Fruit fly (Drosophila melanogaster): Measurements from ENCODE around the gene CG2444.

CG2444 gene

DNA sequence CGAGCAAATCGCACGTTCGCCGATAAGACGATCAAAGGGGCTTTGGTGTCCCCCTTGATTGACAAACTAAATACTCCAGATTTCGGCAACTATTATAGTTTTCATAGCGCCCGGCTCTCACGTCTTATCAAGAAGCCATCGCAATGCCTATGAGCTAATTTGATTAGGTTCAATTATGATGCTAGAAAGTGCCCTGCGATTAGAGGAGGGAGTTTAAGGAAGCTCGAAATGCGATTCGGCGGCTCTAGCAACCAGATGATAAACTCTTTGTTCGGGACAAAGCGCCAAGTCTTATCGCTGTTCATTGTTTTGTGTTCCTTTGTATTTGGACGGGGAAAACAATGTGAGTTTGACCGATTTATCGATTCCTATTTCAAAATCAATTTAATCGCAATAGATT, 12.8 kb upstream of the CG2444 start:
- TF ChIP-seq dmrt93B (GFP tag; optimal IDR thresholded peaks at IDR 0.05) (no peak), Rel (GFP tag; optimal IDR thresholded peaks at IDR 0.05) (no peak), Rel (tag; optimal IDR thresholded peaks at IDR 0.05) (peak; percentile 20), pan (optimal IDR thresholded peaks at IDR 0.05) (no peak), fru (GFP tag; optimal IDR thresholded peaks at IDR 0.05) (no peak), Hr78 (GFP tag; optimal IDR thresholded peaks at IDR 0.05) (no peak)

DNA sequence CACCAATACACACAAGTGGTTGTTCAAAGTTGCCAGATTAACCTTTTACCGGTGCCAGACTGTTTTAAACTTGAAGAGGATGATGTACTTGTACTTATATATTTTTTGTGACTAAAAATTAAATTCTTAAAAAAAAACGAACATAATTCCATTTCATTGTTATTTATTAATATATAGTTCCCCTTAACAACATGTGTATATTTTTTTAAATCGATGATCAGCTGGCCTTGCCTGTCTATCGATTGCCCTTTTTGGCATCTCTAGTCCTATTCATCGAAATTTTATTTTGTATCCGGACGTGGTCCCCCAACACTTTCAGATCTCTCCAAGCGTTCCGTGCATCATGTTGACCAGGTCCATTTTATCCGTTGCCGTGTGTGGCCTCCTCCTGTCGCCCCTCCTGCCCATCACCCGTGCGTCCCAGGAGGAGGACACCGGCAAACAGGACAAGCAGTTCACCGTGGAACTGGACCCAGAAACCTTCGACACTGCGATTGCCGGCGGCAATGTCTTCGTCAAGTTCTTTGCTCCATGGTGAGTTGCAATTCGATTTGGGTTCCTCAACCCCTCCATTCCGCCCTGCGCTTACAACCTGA, 11.7 kb upstream of the CG2444 start, which contains the start of gene prtp:
Gene prtp, plus strand, starts transcription at position 26 of the 596 bp plus-strand sequence.
- TF ChIP-seq psq (GFP tag; optimal IDR thresholded peaks at IDR 0.05), result no peak
- TF ChIP-seq fru (GFP tag; optimal IDR thresholded peaks at IDR 0.05), result peak; percentile 31
- peak; percentile 16 for TF ChIP-seq sage (GFP tag; optimal IDR thresholded peaks at IDR 0.05)
- TF ChIP-seq Hnf4 (GFP tag; optimal IDR thresholded peaks at IDR 0.05), result peak; percentile 44
- TF ChIP-seq dsf (GFP tag; optimal IDR thresholded peaks at IDR 0.05; ENCODE audit: borderline replicate concordance), result no peak
- no peak for TF ChIP-seq tai (GFP tag; optimal IDR thresholded peaks at IDR 0.05)
- peak; percentile 16 for TF ChIP-seq Dif (GFP tag; optimal IDR thresholded peaks at IDR 0.05; ENCODE audit: partially characterized antibody)
- TF ChIP-seq Rel (GFP tag; optimal IDR thresholded peaks at IDR 0.05), result no peak
- TF ChIP-seq Rel (tag; optimal IDR thresholded peaks at IDR 0.05), result no peak
- peak; percentile 50 for TF ChIP-seq h (GFP tag; optimal IDR thresholded peaks at IDR 0.05)
- no peak for TF ChIP-seq pan (optimal IDR thresholded peaks at IDR 0.05)
- TF ChIP-seq CG32264 (GFP tag; optimal IDR thresholded peaks at IDR 0.05), result no peak
- no peak for TF ChIP-seq Jra (GFP tag; optimal IDR thresholded peaks at IDR 0.05)
- TF ChIP-seq Vsx2 (GFP tag; optimal IDR thresholded peaks at IDR 0.05; ENCODE audit: partially characterized antibody), result no peak
- no peak for TF ChIP-seq GATAd (GFP tag; optimal IDR thresholded peaks at IDR 0.05)
- TF ChIP-seq N (GFP tag; optimal IDR thresholded peaks at IDR 0.05), result no peak
- TF ChIP-seq usp (GFP tag; optimal IDR thresholded peaks at IDR 0.05), result no peak
- TF ChIP-seq Hr78 (GFP tag; optimal IDR thresholded peaks at IDR 0.05), result no peak
- TF ChIP-seq HLH106 (tag; optimal IDR thresholded peaks at IDR 0.05), result no peak
- peak; percentile 78 for TF ChIP-seq brk (GFP tag; optimal IDR thresholded peaks at IDR 0.05)
- peak; percentile 27 for TF ChIP-seq OdsH (GFP tag; optimal IDR thresholded peaks at IDR 0.05)
- TF ChIP-seq lola (GFP tag; optimal IDR thresholded peaks at IDR 0.05), result no peak
- no peak for TF ChIP-seq Hr83 (GFP tag; optimal IDR thresholded peaks at IDR 0.05; ENCODE audit: poor library complexity, severe bottlenecking)
- no peak for TF ChIP-seq Abd-B (GFP tag; optimal IDR thresholded peaks at IDR 0.05)
- no peak for TF ChIP-seq woc (GFP tag; optimal IDR thresholded peaks at IDR 0.05)
- no peak for TF ChIP-seq sv (GFP tag; optimal IDR thresholded peaks at IDR 0.05)
- peak; percentile 27 for TF ChIP-seq Myc (optimal IDR thresholded peaks at IDR 0.05)
- TF ChIP-seq foxo (GFP tag; optimal IDR thresholded peaks at IDR 0.05), result no peak
- TF ChIP-seq Dfd (GFP tag; optimal IDR thresholded peaks at IDR 0.05), result no peak
- no peak for TF ChIP-seq CrebA (GFP tag; optimal IDR thresholded peaks at IDR 0.05; ENCODE audit: borderline replicate concordance)
- no peak for TF ChIP-seq jim (GFP tag; optimal IDR thresholded peaks at IDR 0.05)
- no peak for TF ChIP-seq dl (GFP tag; optimal IDR thresholded peaks at IDR 0.05; ENCODE audit: insufficient read depth in 1 of 2, partially characterized antibody in 2 of 2)
- no peak for TF ChIP-seq Sp1 (GFP tag; optimal IDR thresholded peaks at IDR 0.05)
- no peak for TF ChIP-seq ey (GFP tag; optimal IDR thresholded peaks at IDR 0.05)
- TF ChIP-seq Mio (GFP tag; optimal IDR thresholded peaks at IDR 0.05), result no peak
- peak; percentile 49 for TF ChIP-seq rgr (GFP tag; optimal IDR thresholded peaks at IDR 0.05)
- TF ChIP-seq CG9705 (GFP tag; optimal IDR thresholded peaks at IDR 0.05), result no peak
- no peak for TF ChIP-seq dmrt93B (GFP tag; optimal IDR thresholded peaks at IDR 0.05)
- no peak for TF ChIP-seq br (GFP tag; optimal IDR thresholded peaks at IDR 0.05)

All from whole organism, wandering third instar larva.